Worm (Caenorhabditis elegans) whole organism, early embryonic: Measurements from ENCODE around the gene C27A7.8.
"Not testable (repeated sequence)": the region's sequence is repeated elsewhere in the genome, so short reads cannot be mapped to it uniquely, and the experiment has no call there.

ENCODE experiments used
- B0310.2 ChIP-seq: sonication (generic microtip); optimal IDR thresholded peaks from 2 replicates; lab custom pipeline; 2016; ENCODE audit warnings: mild to moderate bottlenecking, missing genetic modification characterization, missing compliant biosample characterization
- F13C5.2 ChIP-seq: sonication (generic microtip); optimal IDR thresholded peaks from 2 replicates; lab custom pipeline; 2017; ENCODE audit warnings: mild to moderate bottlenecking, missing genetic modification characterization, inconsistent platforms, missing compliant biosample characterization
- aly-1 ChIP-seq: sonication (generic microtip); optimal IDR thresholded peaks from 2 replicates; lab custom pipeline; 2016; ENCODE audit warnings: missing genetic modification characterization, missing compliant biosample characterization
- ama-1 ChIP-seq: fragments of 150-350 bp; optimal IDR thresholded peaks from 2 replicates; lab custom pipeline; 2014
- ceh-13 ChIP-seq: fragments of 200-800 bp; sonication (Bioruptor generic); optimal IDR thresholded peaks from 2 replicates; lab custom pipeline; 2018; ENCODE audit warnings: mild to moderate bottlenecking, missing genetic modification characterization, missing compliant biosample characterization
- ceh-36 ChIP-seq: sonication (generic microtip); optimal IDR thresholded peaks from 2 replicates; lab custom pipeline; 2016; ENCODE audit warnings: missing genetic modification characterization, inconsistent platforms, missing compliant biosample characterization
- ets-7 ChIP-seq: sonication (generic microtip); optimal IDR thresholded peaks from 2 replicates; lab custom pipeline; 2016; ENCODE audit warnings: missing genotype, missing genetic modification characterization, missing compliant biosample characterization
- flt-1 ChIP-seq: fragments of 200-800 bp; sonication (Bioruptor generic); IDR thresholded peaks from 2 replicates; pipeline ENCODE4 v1.3.6; 2022; ENCODE audit warnings: missing genetic modification characterization, missing compliant biosample characterization
- hmbx-1 ChIP-seq: sonication (generic microtip); optimal IDR thresholded peaks from 2 replicates; lab custom pipeline; 2016; ENCODE audit warnings: mild to moderate bottlenecking, missing genetic modification characterization, missing compliant biosample characterization
- hmg-4 ChIP-seq: fragments of 200-800 bp; sonication (Bioruptor generic); optimal IDR thresholded peaks from 2 replicates; lab custom pipeline; 2018; ENCODE audit warnings: mild to moderate bottlenecking, missing genetic modification characterization, missing compliant biosample characterization
- hnd-1 ChIP-seq: sonication (generic microtip); optimal IDR thresholded peaks from 2 replicates; lab custom pipeline; 2016; ENCODE audit warnings: missing genetic modification characterization, missing compliant biosample characterization
- pes-1 ChIP-seq: fragments of 200-800 bp; sonication (Bioruptor generic); IDR thresholded peaks from 2 replicates; pipeline ENCODE4 v1.3.6; 2022; ENCODE audit warnings: missing genetic modification reagents, missing genetic modification characterization, missing compliant biosample characterization
- scrt-1 ChIP-seq: fragments of 200-800 bp; sonication (Bioruptor generic); IDR thresholded peaks from 2 replicates; pipeline ENCODE4 v1.3.6; 2022; ENCODE audit warnings: missing genetic modification characterization, missing compliant biosample characterization
- sea-1 ChIP-seq: fragments of 200-800 bp; sonication (Bioruptor generic); conservative IDR thresholded peaks from 2 replicates; pipeline ENCODE4 v1.3.6; 2022; ENCODE audit warnings: missing genetic modification characterization, missing compliant biosample characterization
- tbx-11 ChIP-seq: fragments of 200-800 bp; sonication (Bioruptor generic); IDR thresholded peaks from 2 replicates; pipeline ENCODE4 v1.3.6; 2022; ENCODE audit warnings: missing genetic modification characterization, missing compliant biosample characterization
- tbx-37 ChIP-seq: fragments of 200-800 bp; sonication (Bioruptor generic); conservative IDR thresholded peaks from 2 replicates; pipeline ENCODE4 v1.3.6; 2022; ENCODE audit warnings: missing genetic modification reagents, missing genetic modification characterization, missing compliant biosample characterization
- tra-4 ChIP-seq: sonication (generic microtip); optimal IDR thresholded peaks from 2 replicates; lab custom pipeline; 2017; ENCODE audit warnings: missing genetic modification characterization, missing compliant biosample characterization

The C27A7.8 gene

DNA sequence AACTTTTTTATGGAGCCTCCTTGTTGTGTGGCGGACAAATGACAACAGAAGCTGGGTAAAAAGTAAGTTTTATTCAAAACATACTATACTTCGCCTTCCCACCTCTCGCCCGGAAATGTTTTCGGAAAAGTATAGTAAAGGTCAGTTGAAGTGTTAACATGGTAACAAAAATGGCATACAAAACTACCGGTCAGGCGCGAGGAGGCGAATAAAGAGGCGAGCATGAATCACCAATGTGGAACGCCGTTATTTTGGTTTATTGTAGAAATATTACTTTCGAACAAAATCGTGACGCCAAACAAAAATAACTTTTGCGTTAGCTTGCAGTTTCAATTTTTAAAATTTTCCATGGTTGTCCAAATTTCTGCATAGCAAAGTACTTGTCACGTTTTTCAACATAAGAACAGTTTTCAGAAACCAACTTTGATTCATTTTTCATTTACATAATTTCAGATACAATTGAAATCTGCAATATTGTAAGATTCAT is 35.3 kb upstream of the C27A7.8 start, which contains the start of gene C13C4.8:
Gene C13C4.8 (plus strand): TSS at position 437 of the 487 bp plus-strand sequence.
- no peak for TF ChIP-seq hmbx-1 (tag; lab: Kevin White, UChicago)
- TF ChIP-seq F13C5.2 (tag; lab: Kevin White, UChicago) = no peak
- no peak for TF ChIP-seq B0310.2 (tag; lab: Kevin White, UChicago)
- no peak for TF ChIP-seq scrt-1
- no peak for TF ChIP-seq tbx-11 (GFP tag; lab: Robert Waterston, UW)
- TF ChIP-seq pes-1 (GFP tag; lab: Robert Waterston, UW) = no peak
- TF ChIP-seq ceh-36 (tag; lab: Kevin White, UChicago) = no peak
- no peak for TF ChIP-seq sea-1 (GFP tag; lab: Robert Waterston, UW)
- TF ChIP-seq ets-7 (tag; lab: Kevin White, UChicago) = no peak
- no peak for TF ChIP-seq hnd-1 (tag; lab: Kevin White, UChicago)
- TF ChIP-seq tbx-37 (GFP tag; lab: Robert Waterston, UW) = no peak
- no peak for TF ChIP-seq flt-1 (GFP tag; lab: Robert Waterston, UW)
- TF ChIP-seq ceh-13 (GFP tag; lab: Kevin White, UChicago) = no peak
- no peak for TF ChIP-seq aly-1 (tag; lab: Kevin White, UChicago)
- no peak for TF ChIP-seq tra-4 (tag; lab: Kevin White, UChicago)
- no peak for TF ChIP-seq hmg-4 (GFP tag; lab: Kevin White, UChicago)
- TF ChIP-seq ama-1 (lab: Kevin White, UChicago) = no peak

DNA sequence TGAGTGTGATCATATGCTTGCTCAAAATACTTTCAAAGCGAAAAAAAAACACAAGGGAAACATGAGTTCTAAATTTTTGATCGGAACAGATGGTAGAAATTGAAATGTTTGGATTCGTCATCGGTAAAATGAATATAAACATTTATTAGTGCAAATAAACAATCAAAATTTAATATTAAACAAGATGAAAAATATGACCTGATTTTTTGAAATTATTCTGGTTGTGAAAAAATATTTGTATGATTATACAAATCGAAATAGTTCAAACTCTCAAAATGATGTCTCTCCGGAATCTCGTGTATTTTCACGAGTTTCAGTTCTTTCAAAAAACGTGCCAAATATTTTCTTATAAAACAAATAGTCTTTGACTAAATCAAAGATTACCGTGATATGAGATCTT is 32.6 kb upstream of the C27A7.8 start, which contains the start of gene C13C4.7:
Gene C13C4.7 (minus strand): TSS at position 101 of the 400 bp plus-strand sequence.
- TF ChIP-seq ets-7 (tag; lab: Kevin White, UChicago) (no peak), tbx-37 (GFP tag; lab: Robert Waterston, UW) (no peak), scrt-1 (no peak), F13C5.2 (tag; lab: Kevin White, UChicago) (no peak), tra-4 (tag; lab: Kevin White, UChicago) (no peak), hmg-4 (GFP tag; lab: Kevin White, UChicago) (no peak), B0310.2 (tag; lab: Kevin White, UChicago) (no peak), flt-1 (GFP tag; lab: Robert Waterston, UW) (no peak), sea-1 (GFP tag; lab: Robert Waterston, UW) (no peak)

DNA sequence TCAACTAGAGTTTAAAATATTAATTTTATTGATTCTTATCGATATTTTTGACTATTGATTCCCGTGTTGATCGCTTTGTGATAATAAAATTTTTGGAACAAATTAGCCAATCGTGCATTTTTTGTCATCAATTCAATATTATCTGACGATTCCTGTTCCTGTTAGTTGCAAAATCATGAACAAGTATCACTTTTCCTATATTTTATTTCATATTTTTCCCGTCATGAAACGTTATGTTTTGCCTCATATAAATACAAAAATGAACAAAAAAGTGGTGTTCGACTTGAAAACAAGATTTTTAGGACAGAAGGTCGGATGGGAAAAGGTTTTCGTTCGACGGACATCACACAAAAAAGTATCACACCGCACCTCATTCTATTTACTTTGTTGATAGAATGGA is 31.7 kb upstream of the C27A7.8 start, which contains the start of gene C13C4.6:
Gene C13C4.6 (plus strand): TSS at position 301 of the 400 bp plus-strand sequence.
- TF ChIP-seq tra-4 (tag; lab: Kevin White, UChicago) (no peak), F13C5.2 (tag; lab: Kevin White, UChicago) (no peak), tbx-11 (GFP tag; lab: Robert Waterston, UW) (no peak), aly-1 (tag; lab: Kevin White, UChicago) (no peak), ceh-13 (GFP tag; lab: Kevin White, UChicago) (no peak), ets-7 (tag; lab: Kevin White, UChicago) (no peak), hmbx-1 (tag; lab: Kevin White, UChicago) (no peak), scrt-1 (no peak), ceh-36 (tag; lab: Kevin White, UChicago) (no peak), flt-1 (GFP tag; lab: Robert Waterston, UW) (no peak)

DNA sequence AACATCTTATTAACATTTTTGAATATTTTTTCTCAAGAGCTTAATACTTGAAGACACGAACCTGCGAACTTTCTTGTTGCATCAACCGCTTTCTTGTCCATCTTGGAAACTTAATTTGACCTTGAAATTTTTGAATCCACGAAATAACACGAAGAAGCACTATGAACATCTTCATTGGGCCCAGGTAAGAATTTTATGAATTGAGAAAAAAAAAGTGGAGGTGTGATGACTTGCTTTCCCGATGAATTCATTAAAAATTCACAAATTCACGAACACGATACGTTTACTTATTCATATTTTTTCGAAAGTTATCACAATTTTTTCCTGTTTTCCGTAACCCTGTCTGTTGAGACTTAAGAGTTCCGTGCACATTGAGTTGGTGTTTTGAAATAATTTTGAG is 22.3 kb upstream of the C27A7.8 start, which contains the start of gene C27A7.6:
Gene C27A7.6 (minus strand): TSS at position 101 of the 400 bp plus-strand sequence.
- not testable (repeated sequence) for TF ChIP-seq ceh-36 (tag; lab: Kevin White, UChicago); ama-1 (lab: Kevin White, UChicago); F13C5.2 (tag; lab: Kevin White, UChicago)

DNA sequence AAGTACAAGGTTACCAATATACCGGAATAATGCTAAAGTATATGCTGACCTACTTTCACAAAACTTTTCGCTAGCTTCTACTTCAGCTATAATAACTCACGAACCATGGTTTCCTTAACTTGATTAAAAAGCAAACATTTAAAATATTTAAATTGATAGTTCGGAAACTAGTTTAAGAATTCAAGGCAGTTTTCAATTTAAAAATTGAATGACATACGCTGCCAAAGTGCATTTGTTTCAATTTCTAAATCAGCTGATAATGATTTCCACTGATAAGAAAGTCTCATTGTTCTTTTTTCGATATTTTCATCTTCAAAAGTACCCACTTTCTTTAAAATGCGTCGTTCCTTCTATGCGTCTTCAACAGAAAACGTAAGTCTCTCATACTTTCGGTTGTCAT is 21.8 kb upstream of the C27A7.8 start, which contains the start of gene enpp-1:
Gene enpp-1 (plus strand): TSS at position 301 of the 400 bp plus-strand sequence.
- TF ChIP-seq tbx-11 (GFP tag; lab: Robert Waterston, UW); flt-1 (GFP tag; lab: Robert Waterston, UW); ceh-13 (GFP tag; lab: Kevin White, UChicago): not testable (repeated sequence)

DNA sequence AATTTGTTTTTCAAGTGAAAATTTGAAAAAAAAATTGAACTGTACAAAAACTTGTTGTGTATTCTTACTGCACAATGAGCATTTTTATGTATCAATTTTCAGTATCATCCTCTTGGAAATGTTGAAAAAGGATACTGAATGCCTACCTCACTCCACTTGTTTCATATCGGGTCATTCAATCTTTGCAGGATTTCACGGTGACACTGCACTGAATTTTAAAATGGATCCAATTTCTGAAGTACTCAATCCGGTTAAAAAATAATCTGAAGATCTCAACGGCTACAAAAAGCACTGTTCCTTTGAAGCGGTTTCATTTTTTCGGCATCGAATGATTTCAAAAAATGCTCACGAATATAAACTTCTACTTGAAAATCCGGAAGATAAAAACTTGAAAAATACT is 15.0 kb upstream of the C27A7.8 start:
- TF ChIP-seq ceh-13 (GFP tag; lab: Kevin White, UChicago) (no peak), F13C5.2 (tag; lab: Kevin White, UChicago) (no peak), tbx-11 (GFP tag; lab: Robert Waterston, UW) (no peak), hnd-1 (tag; lab: Kevin White, UChicago) (no peak), tbx-37 (GFP tag; lab: Robert Waterston, UW) (no peak), scrt-1 (no peak), tra-4 (tag; lab: Kevin White, UChicago) (no peak), B0310.2 (tag; lab: Kevin White, UChicago) (no peak), ets-7 (tag; lab: Kevin White, UChicago) (no peak)

DNA sequence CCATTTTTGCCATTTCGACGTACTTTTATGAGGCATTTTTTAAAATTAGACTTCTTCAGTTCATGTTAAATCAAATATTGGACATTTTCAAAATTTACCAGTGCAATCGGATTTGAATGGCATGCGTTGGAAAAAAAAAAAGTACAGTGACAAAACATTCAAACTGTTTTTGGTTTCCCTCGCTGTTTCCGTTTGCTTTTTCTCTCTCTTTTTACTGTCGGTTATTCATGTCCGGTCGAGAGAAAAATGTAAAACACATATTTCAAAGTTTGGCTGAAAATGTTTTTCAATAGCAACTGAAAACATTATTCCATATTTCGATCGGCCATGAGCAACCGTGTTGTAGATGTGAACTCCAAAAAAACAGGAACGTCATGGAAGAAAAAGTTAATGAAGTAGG is 12.3 kb upstream of the C27A7.8 start, which contains the start of gene C27A7.3:
Gene C27A7.3 (plus strand): TSS at position 301 of the 400 bp plus-strand sequence.
- TF ChIP-seq sea-1 (GFP tag; lab: Robert Waterston, UW) (no peak), F13C5.2 (tag; lab: Kevin White, UChicago) (no peak), ceh-13 (GFP tag; lab: Kevin White, UChicago) (no peak)

DNA sequence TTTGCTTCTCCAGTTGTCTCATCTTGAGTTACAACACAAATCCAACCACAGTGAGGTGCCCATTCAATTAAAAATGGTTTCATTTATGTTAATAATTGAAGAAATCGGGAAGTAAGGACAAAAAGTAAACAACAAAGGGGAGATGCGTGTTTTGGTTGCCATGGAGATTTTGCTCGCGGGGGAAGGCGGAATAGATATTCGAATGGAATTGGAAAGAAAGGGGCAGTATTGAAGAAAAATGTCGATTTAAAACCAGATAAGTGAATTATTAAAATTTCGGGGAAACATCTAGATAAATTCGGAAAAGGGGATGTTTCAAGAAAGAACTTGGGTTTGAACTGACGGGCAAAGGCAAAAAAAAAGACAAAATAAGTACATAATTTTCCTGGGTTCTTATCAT is 2.4 kb upstream of the C27A7.8 start, which contains the start of gene che-11:
Gene che-11 (minus strand): TSS at position 101 of the 400 bp plus-strand sequence.
- no peak for TF ChIP-seq ama-1 (lab: Kevin White, UChicago)
- no peak for TF ChIP-seq tra-4 (tag; lab: Kevin White, UChicago)
- TF ChIP-seq aly-1 (tag; lab: Kevin White, UChicago) = no peak
- no peak for TF ChIP-seq scrt-1
- TF ChIP-seq pes-1 (GFP tag; lab: Robert Waterston, UW) = no peak
- no peak for TF ChIP-seq B0310.2 (tag; lab: Kevin White, UChicago)
- TF ChIP-seq ceh-13 (GFP tag; lab: Kevin White, UChicago) = no peak
- no peak for TF ChIP-seq ets-7 (tag; lab: Kevin White, UChicago)
- TF ChIP-seq hmg-4 (GFP tag; lab: Kevin White, UChicago) = no peak
- no peak for TF ChIP-seq tbx-37 (GFP tag; lab: Robert Waterston, UW)
- no peak for TF ChIP-seq flt-1 (GFP tag; lab: Robert Waterston, UW)
